Fruit fly (Drosophila melanogaster) whole organism, pupa: ENCODE data around the gene slp2.

Experiments
- CG10348 ChIP-seq: fragments of 200-800 bp; sonication (Bioruptor generic); IDR thresholded peaks from 2 replicates; pipeline ENCODE4 v1.3.6; 2022; ENCODE audit warnings: missing biosample characterization, missing genetic modification characterization
- CG12605 ChIP-seq: fragments of 200-800 bp; sonication (Bioruptor generic); IDR thresholded peaks from 2 replicates; pipeline ENCODE4 v1.3.6; 2022; ENCODE audit warnings: missing biosample characterization, missing genetic modification characterization
- CG13204 ChIP-seq: fragments of 200-800 bp; sonication (Bioruptor generic); optimal IDR thresholded peaks from 2 replicates; lab custom pipeline; 2018; ENCODE audit warnings: missing biosample characterization, mild to moderate bottlenecking, missing genetic modification characterization, moderate library complexity
- CG14655 ChIP-seq: fragments of 200-800 bp; sonication (Bioruptor generic); optimal IDR thresholded peaks from 3 replicates; lab custom pipeline; 2017; ENCODE audit warnings: mild to moderate bottlenecking, missing biosample characterization, missing genetic modification reagents, missing genetic modification characterization
- CG15710 ChIP-seq: fragments of 200-800 bp; sonication (Bioruptor generic); optimal IDR thresholded peaks from 2 replicates; lab custom pipeline; 2018; ENCODE audit warnings: missing biosample characterization, mild to moderate bottlenecking, missing genetic modification characterization, moderate library complexity
- CG17806 ChIP-seq: fragments of 200-800 bp; sonication (Bioruptor generic); optimal IDR thresholded peaks from 2 replicates; lab custom pipeline; 2018; ENCODE audit warnings: missing biosample characterization, mild to moderate bottlenecking, missing genetic modification characterization, moderate library complexity
- CG32121 ChIP-seq: fragments of 200-800 bp; sonication (Bioruptor generic); IDR thresholded peaks from 2 replicates; pipeline ENCODE4 v1.3.6; 2022; ENCODE audit warnings: missing biosample characterization, missing genetic modification characterization
- CG34367 ChIP-seq: fragments of 200-800 bp; sonication (Bioruptor generic); optimal IDR thresholded peaks from 2 replicates; lab custom pipeline; 2018; ENCODE audit warnings: missing biosample characterization, mild to moderate bottlenecking, missing genetic modification characterization
- CG4496 ChIP-seq: fragments of 200-800 bp; sonication (Bioruptor generic); IDR thresholded peaks from 3 replicates; pipeline ENCODE4 v1.3.6; 2022; ENCODE audit warnings: missing biosample characterization, missing genetic modification characterization
- CG8159 ChIP-seq: fragments of 200-800 bp; sonication (Bioruptor generic); optimal IDR thresholded peaks from 3 replicates; lab custom pipeline; 2018; ENCODE audit warnings: missing biosample characterization, mild to moderate bottlenecking, missing genetic modification characterization, moderate library complexity
- CG8301 ChIP-seq: fragments of 200-800 bp; sonication (Bioruptor generic); optimal IDR thresholded peaks from 2 replicates; lab custom pipeline; 2018; ENCODE audit warnings: missing biosample characterization, mild to moderate bottlenecking, missing genetic modification characterization
- CG9948 ChIP-seq: fragments of 200-800 bp; sonication (Bioruptor generic); optimal IDR thresholded peaks from 2 replicates; lab custom pipeline; 2018; ENCODE audit warnings: missing biosample characterization, mild to moderate bottlenecking, missing genetic modification characterization, moderate library complexity
- D1 ChIP-seq: fragments of 200-800 bp; sonication (Bioruptor generic); optimal IDR thresholded peaks from 2 replicates; lab custom pipeline; 2018; ENCODE audit warnings: missing biosample characterization, mild to moderate bottlenecking, missing genetic modification characterization, moderate library complexity
- EcR ChIP-seq: fragments of 200-800 bp; sonication (Bioruptor generic); optimal IDR thresholded peaks from 3 replicates; lab custom pipeline; 2019; ENCODE audit warnings: missing biosample characterization, missing genetic modification characterization, mild to moderate bottlenecking, moderate library complexity, missing genetic modification reagents
- Ets98B ChIP-seq: fragments of 200-800 bp; sonication (Bioruptor generic); IDR thresholded peaks from 2 replicates; pipeline ENCODE4 v1.3.6; 2022; ENCODE audit warnings: missing biosample characterization, missing genetic modification characterization
- Pif1A ChIP-seq: fragments of 200-800 bp; sonication (Bioruptor generic); optimal IDR thresholded peaks from 3 replicates; lab custom pipeline; 2016; ENCODE audit warnings: missing biosample characterization, missing genetic modification characterization
- Pif1B ChIP-seq: fragments of 200-800 bp; sonication (Bioruptor generic); optimal IDR thresholded peaks from 3 replicates; lab custom pipeline; 2016; ENCODE audit warnings: missing biosample characterization, missing genetic modification characterization
- Snoo ChIP-seq: fragments of 200-800 bp; sonication (Bioruptor generic); optimal IDR thresholded peaks from 3 replicates; lab custom pipeline; 2017; ENCODE audit warnings: missing biosample characterization, mild to moderate bottlenecking, missing genetic modification characterization, inconsistent platforms
- fd96Ca ChIP-seq: fragments of 200-800 bp; sonication (Bioruptor generic); IDR thresholded peaks from 3 replicates; pipeline ENCODE4 v1.3.6; 2022; ENCODE audit warnings: missing biosample characterization, missing genetic modification characterization
- gl ChIP-seq: fragments of 200-800 bp; sonication (Bioruptor generic); optimal IDR thresholded peaks from 2 replicates; lab custom pipeline; 2018; ENCODE audit warnings: missing biosample characterization, mild to moderate bottlenecking, missing genetic modification characterization
- rn ChIP-seq: fragments of 200-800 bp; sonication (Bioruptor generic); IDR thresholded peaks from 2 replicates; pipeline ENCODE4 v1.3.6; 2022; ENCODE audit warnings: missing biosample characterization, missing genetic modification characterization

Gene slp2

DNA sequence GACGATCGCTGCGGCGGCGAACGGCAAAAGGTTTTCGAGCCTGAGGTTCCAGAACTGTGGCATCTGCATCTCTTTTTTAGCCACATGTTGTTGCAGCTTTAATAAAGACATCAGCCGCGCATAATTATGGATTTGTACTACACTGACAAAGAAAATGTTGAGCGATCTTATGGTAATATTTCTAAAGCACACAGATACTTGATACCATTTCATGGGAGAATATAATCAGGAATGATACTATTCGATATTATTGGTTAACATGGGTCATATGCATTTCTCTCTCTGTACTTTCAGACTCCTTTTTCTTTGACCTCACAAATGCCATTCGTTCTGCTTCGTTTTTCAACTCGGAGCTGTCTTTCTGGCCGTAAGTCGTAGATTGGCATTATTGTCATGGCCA is 15.5 kb downstream of the slp2 start:
- TF ChIP-seq CG15710 (tag; lab: Kevin White, UChicago): peak; percentile 35
- peak; percentile 18 for TF ChIP-seq CG9948 (tag; lab: Kevin White, UChicago)
- TF ChIP-seq rn (GFP tag; lab: Robert Waterston, UW): no peak
- TF ChIP-seq CG34367 (tag; lab: Kevin White, UChicago): peak; percentile 24
- peak; percentile 2 for TF ChIP-seq CG14655
- no peak for TF ChIP-seq D1 (tag; lab: Kevin White, UChicago)
- peak; percentile 22 for TF ChIP-seq CG8159 (tag; lab: Kevin White, UChicago)
- no peak for TF ChIP-seq CG8301 (tag; lab: Kevin White, UChicago)
- peak; percentile 19 for TF ChIP-seq CG17806 (tag; lab: Kevin White, UChicago)

DNA sequence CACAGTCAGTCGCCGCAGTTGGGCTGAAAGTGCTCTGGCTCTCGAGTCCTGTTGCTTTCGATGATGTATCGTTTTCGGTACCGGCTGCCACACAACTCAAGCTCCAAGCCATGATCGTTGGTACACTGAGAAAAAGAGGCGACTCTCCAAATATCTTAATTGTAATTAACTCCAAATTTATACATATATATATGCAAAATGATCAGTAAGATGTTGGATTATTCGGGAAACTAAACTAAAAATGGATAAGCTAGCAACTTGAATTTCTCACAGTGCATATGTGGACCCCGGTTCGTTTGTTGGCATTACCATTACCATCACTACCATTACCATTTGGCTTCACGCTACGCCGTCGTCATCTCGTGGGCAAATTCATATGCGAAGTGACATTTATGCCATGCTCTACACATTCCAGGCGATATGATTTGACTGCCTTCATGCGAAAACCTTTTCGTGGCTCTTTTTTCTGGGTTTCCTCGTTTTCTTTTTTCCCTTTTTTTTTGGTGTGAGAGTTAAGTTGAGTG is 16.9 kb downstream of the slp2 start:
- TF ChIP-seq fd96Ca (GFP tag; lab: Robert Waterston, UW) (0 out of 3 replicates have a peak, but pooled peaks have one; percentile 10), CG34367 (tag; lab: Kevin White, UChicago) (no peak), CG10348 (GFP tag; lab: Robert Waterston, UW) (no peak), Pif1A (GFP tag; lab: Kevin White, UChicago) (no peak), gl (tag; lab: Kevin White, UChicago) (no peak), CG17806 (tag; lab: Kevin White, UChicago) (peak; percentile 17), CG9948 (tag; lab: Kevin White, UChicago) (peak; percentile 11), CG4496 (GFP tag; lab: Robert Waterston, UW) (0 out of 3 replicates have a peak, but pooled peaks have one; percentile 24), CG8301 (tag; lab: Kevin White, UChicago) (peak; percentile 5), rn (GFP tag; lab: Robert Waterston, UW) (no peak), CG13204 (no peak), CG12605 (GFP tag; lab: Robert Waterston, UW) (no peak), CG8159 (tag; lab: Kevin White, UChicago) (peak; percentile 31), EcR (GFP tag; lab: Kevin White, UChicago) (no peak), Snoo (no peak), CG32121 (GFP tag; lab: Robert Waterston, UW) (0 out of 2 replicates have a peak, but pooled peaks have one; percentile 34), CG14655 (peak; percentile 35), Pif1B (GFP tag; lab: Kevin White, UChicago) (no peak), CG15710 (tag; lab: Kevin White, UChicago) (peak; percentile 9), D1 (tag; lab: Kevin White, UChicago) (no peak), Ets98B (GFP tag; lab: Robert Waterston, UW) (peak; percentile 33; the same call in 1 of the 2 replicates)

DNA sequence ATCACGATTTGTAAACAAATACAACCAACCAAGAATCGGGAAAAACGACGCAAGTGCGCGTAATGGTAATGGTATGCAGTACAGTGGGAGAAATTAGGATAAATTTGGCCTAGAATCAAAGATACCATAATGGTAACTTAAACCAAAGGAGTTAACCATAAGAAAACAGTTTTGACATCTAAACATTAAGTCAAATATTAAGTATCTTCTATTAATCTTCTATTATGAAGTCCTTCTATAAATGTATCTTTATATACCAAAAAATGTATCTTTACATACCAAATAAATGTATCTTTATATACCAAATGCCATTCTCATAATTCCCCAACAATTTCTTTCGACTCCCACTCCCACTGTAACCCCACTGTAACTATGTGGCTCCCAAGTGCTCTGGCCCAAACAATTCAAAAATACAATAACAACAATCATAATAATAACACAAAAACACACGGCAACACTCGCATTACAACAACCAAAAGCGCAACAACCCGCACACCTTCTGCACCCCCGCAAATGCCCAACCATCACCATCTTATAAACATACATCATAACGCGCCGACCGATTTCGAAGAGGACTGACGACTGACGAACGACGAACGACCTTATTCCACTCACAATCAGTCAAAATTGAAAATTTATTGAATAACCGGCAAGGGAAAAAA is 19.0 kb downstream of the slp2 start:
- TF ChIP-seq CG9948 (tag; lab: Kevin White, UChicago) (peak; percentile 1), EcR (GFP tag; lab: Kevin White, UChicago) (no peak), CG8159 (tag; lab: Kevin White, UChicago) (peak; percentile 18)

DNA sequence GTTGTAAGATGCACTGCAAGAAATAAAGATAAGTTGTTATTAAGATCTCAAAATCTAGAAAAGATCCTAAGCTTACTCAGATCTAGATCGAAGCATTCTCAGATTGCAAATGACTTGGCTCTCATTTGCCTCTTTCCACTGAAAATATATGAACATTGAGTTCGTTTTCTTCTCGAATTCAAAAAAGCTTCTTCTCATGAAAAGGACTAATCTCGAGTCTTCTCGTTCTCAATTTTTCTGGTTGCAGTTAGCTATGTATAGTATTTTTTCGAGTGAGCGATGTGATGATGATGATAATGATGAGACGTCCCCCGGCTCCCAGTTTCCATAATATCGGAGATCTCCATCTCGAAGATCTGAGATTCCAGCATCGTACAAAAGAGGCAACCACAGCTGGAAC is 19.7 kb downstream of the slp2 start:
- TF ChIP-seq CG13204: no peak
- TF ChIP-seq CG10348 (GFP tag; lab: Robert Waterston, UW): no peak
- no peak for TF ChIP-seq Ets98B (GFP tag; lab: Robert Waterston, UW)
- peak; percentile 32 for TF ChIP-seq CG17806 (tag; lab: Kevin White, UChicago)
- no peak for TF ChIP-seq CG8301 (tag; lab: Kevin White, UChicago)
- no peak for TF ChIP-seq fd96Ca (GFP tag; lab: Robert Waterston, UW)
- TF ChIP-seq CG8159 (tag; lab: Kevin White, UChicago): peak; percentile 49
- TF ChIP-seq Snoo: peak; percentile 35
- TF ChIP-seq D1 (tag; lab: Kevin White, UChicago): no peak
- no peak for TF ChIP-seq rn (GFP tag; lab: Robert Waterston, UW)
- TF ChIP-seq CG34367 (tag; lab: Kevin White, UChicago): peak; percentile 23
- peak; percentile 27 for TF ChIP-seq CG14655
- TF ChIP-seq gl (tag; lab: Kevin White, UChicago): no peak
- no peak for TF ChIP-seq EcR (GFP tag; lab: Kevin White, UChicago)
- no peak for TF ChIP-seq CG12605 (GFP tag; lab: Robert Waterston, UW)
- no peak for TF ChIP-seq CG4496 (GFP tag; lab: Robert Waterston, UW)
- TF ChIP-seq CG15710 (tag; lab: Kevin White, UChicago): peak; percentile 37
- TF ChIP-seq CG32121 (GFP tag; lab: Robert Waterston, UW): no peak
- TF ChIP-seq CG9948 (tag; lab: Kevin White, UChicago): peak; percentile 28
- TF ChIP-seq Pif1A (GFP tag; lab: Kevin White, UChicago): peak; percentile 44
- peak; percentile 22 for TF ChIP-seq Pif1B (GFP tag; lab: Kevin White, UChicago)

DNA sequence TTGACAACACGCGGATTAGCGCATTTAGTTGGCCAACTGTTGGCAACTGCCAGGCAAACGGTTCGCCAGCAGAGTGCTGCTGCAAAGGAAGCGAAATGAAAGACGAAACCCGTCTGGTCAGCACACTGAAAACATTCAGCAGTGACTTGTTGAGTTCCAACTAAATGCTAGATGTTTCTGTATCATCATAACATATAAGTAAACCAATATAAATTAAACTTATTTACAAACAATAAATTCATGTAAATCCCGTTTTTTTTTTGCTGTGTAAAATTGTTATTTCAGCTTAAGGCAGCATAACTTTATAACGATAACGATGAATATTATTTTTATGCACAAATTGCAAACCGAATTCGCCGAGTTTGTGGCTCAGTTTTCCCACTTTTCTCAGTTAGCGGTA is 21.5 kb downstream of the slp2 start:
- peak; percentile 38 for TF ChIP-seq CG15710 (tag; lab: Kevin White, UChicago)
- TF ChIP-seq CG12605 (GFP tag; lab: Robert Waterston, UW): peak; percentile 37; the same call in 1 of the 2 replicates
- peak; percentile 42 for TF ChIP-seq CG8159 (tag; lab: Kevin White, UChicago)
- no peak for TF ChIP-seq gl (tag; lab: Kevin White, UChicago)
- TF ChIP-seq CG4496 (GFP tag; lab: Robert Waterston, UW): 0 out of 3 replicates have a peak, but pooled peaks have one; percentile 58
- peak; percentile 52 for TF ChIP-seq CG9948 (tag; lab: Kevin White, UChicago)
- no peak for TF ChIP-seq EcR (GFP tag; lab: Kevin White, UChicago)
- TF ChIP-seq Pif1A (GFP tag; lab: Kevin White, UChicago): peak; percentile 46
- peak; percentile 41 for TF ChIP-seq Pif1B (GFP tag; lab: Kevin White, UChicago)
- TF ChIP-seq CG10348 (GFP tag; lab: Robert Waterston, UW): no peak
- no peak for TF ChIP-seq CG14655
- TF ChIP-seq Ets98B (GFP tag; lab: Robert Waterston, UW): peak; percentile 74
- TF ChIP-seq CG34367 (tag; lab: Kevin White, UChicago): peak; percentile 29
- peak; percentile 47; the same call in 1 of the 3 replicates for TF ChIP-seq fd96Ca (GFP tag; lab: Robert Waterston, UW)
- TF ChIP-seq Snoo: peak; percentile 27
- TF ChIP-seq D1 (tag; lab: Kevin White, UChicago): no peak
- peak; percentile 63 for TF ChIP-seq CG32121 (GFP tag; lab: Robert Waterston, UW)
- TF ChIP-seq CG17806 (tag; lab: Kevin White, UChicago): peak; percentile 28
- TF ChIP-seq CG13204: no peak
- peak; percentile 69 for TF ChIP-seq CG8301 (tag; lab: Kevin White, UChicago)
- TF ChIP-seq rn (GFP tag; lab: Robert Waterston, UW): no peak
- TF ChIP-seq, all 21 proteins: peak for 14
